Worm (Caenorhabditis elegans) whole organism, L2 larva: ENCODE data around the gene M176.10.

Experiments
- fos-1 ChIP-seq: fragments of 150-350 bp; optimal IDR thresholded peaks from 2 replicates; lab custom pipeline; 2014; ENCODE audit warnings: missing biosample characterization, missing genetic modification characterization
- lin-11 ChIP-seq: fragments of 150-350 bp; sonication (generic microtip); optimal IDR thresholded peaks from 2 replicates; lab custom pipeline; 2014; ENCODE audit warnings: missing biosample characterization, missing genetic modification characterization, inconsistent platforms, mixed read lengths
- mdl-1 ChIP-seq, 2 experiments: fragments of 150-350 bp in 1 of 2; sonication (generic microtip) in 1 of 2; optimal IDR thresholded peaks; 2 replicates each; lab custom pipeline; 2017; ENCODE audit warnings: missing biosample characterization in 2 of 2, missing genetic modification characterization in 2 of 2

- no peak for TF ChIP-seq mdl-1 (tag; optimal IDR thresholded peaks at IDR 0.05; lab: Kevin White, UChicago)
- TF ChIP-seq fos-1 (tag; lab: Kevin White, UChicago), result no peak
- no peak for TF ChIP-seq lin-11 (tag; lab: Kevin White, UChicago)
Measured at ce11 chrII:9392724-9393123, 33.3 kb downstream of the M176.10 start, which contains the start of gene lido-17.
